Worm (Caenorhabditis elegans) whole organism, late embryonic: ENCODE measurements around the gene C50F4.4.
A peak's percentile ranks its signal among the peaks of the same experiment; 100 is the strongest.

Source experiments
- C08G9.2 ChIP-seq: sonication (generic microtip); optimal IDR thresholded peaks from 2 replicates; lab custom pipeline; 2016; ENCODE audit warnings: mild to moderate bottlenecking, missing genetic modification characterization, moderate library complexity, missing compliant biosample characterization
- C38D4.7 ChIP-seq: fragments of 200-800 bp; sonication (Bioruptor generic); optimal IDR thresholded peaks from 2 replicates; lab custom pipeline; 2018; ENCODE audit warnings: mild to moderate bottlenecking, missing genetic modification characterization, moderate library complexity, missing compliant biosample characterization
- F13H6.1 ChIP-seq: sonication (generic microtip); optimal IDR thresholded peaks from 2 replicates; lab custom pipeline; 2016; ENCODE audit warnings: missing genetic modification characterization, missing compliant biosample characterization
- K02D7.2 ChIP-seq: sonication (generic microtip); optimal IDR thresholded peaks from 2 replicates; lab custom pipeline; 2017; ENCODE audit warnings: mild to moderate bottlenecking, missing genetic modification characterization, missing compliant biosample characterization
- T23F11.4 ChIP-seq: fragments of 200-800 bp; sonication (Bioruptor generic); optimal IDR thresholded peaks from 2 replicates; lab custom pipeline; 2018; ENCODE audit warnings: mild to moderate bottlenecking, missing genetic modification characterization, missing compliant biosample characterization
- Y22D7AL.16 ChIP-seq: sonication (generic microtip); optimal IDR thresholded peaks from 2 replicates; lab custom pipeline; 2016; ENCODE audit warnings: missing genetic modification characterization, missing compliant biosample characterization
- ceh-18 ChIP-seq: sonication (generic microtip); optimal IDR thresholded peaks from 2 replicates; lab custom pipeline; 2016; ENCODE audit warnings: missing genetic modification characterization, missing compliant biosample characterization
- ceh-19 ChIP-seq: fragments of 200-800 bp; sonication (Bioruptor generic); optimal IDR thresholded peaks from 2 replicates; lab custom pipeline; 2018; ENCODE audit warnings: mild to moderate bottlenecking, missing genetic modification characterization, missing compliant biosample characterization
- ceh-2 ChIP-seq: sonication (generic microtip); optimal IDR thresholded peaks from 2 replicates; lab custom pipeline; 2016; ENCODE audit warnings: missing genotype, missing genetic modification characterization, missing compliant biosample characterization
- ceh-22 ChIP-seq: sonication (generic microtip); optimal IDR thresholded peaks from 2 replicates; lab custom pipeline; 2017; ENCODE audit warnings: missing biosample characterization, missing genetic modification characterization
- ceh-24 ChIP-seq: sonication (generic microtip); optimal IDR thresholded peaks from 2 replicates; lab custom pipeline; 2016; ENCODE audit warnings: mild to moderate bottlenecking, missing genetic modification characterization, missing compliant biosample characterization
- ceh-30 ChIP-seq: fragments of 150-350 bp; optimal IDR thresholded peaks from 2 replicates; lab custom pipeline; 2014; ENCODE audit warnings: missing biosample characterization, missing genetic modification characterization
- ceh-31 ChIP-seq: sonication (generic microtip); optimal IDR thresholded peaks from 2 replicates; lab custom pipeline; 2016; ENCODE audit warnings: missing genetic modification characterization, missing compliant biosample characterization
- ceh-34 ChIP-seq: sonication (generic microtip); optimal IDR thresholded peaks from 2 replicates; lab custom pipeline; 2016; ENCODE audit warnings: mild to moderate bottlenecking, missing genetic modification characterization, missing compliant biosample characterization
- ceh-48 ChIP-seq: sonication (generic microtip); optimal IDR thresholded peaks from 2 replicates; lab custom pipeline; 2016; ENCODE audit warnings: missing genetic modification characterization, inconsistent platforms, missing compliant biosample characterization
- ceh-6 ChIP-seq: fragments of 200-800 bp; sonication (Bioruptor generic); optimal IDR thresholded peaks from 2 replicates; lab custom pipeline; 2018; ENCODE audit warnings: mild to moderate bottlenecking, missing genetic modification characterization, missing compliant biosample characterization
- dve-1 ChIP-seq: sonication (generic microtip); optimal IDR thresholded peaks from 2 replicates; lab custom pipeline; 2017; ENCODE audit warnings: antibody characterized with exemption, mild to moderate bottlenecking, missing genetic modification characterization, missing compliant biosample characterization
- elt-2 ChIP-seq: sonication (generic microtip); optimal IDR thresholded peaks from 2 replicates; lab custom pipeline; 2016; ENCODE audit warnings: missing genetic modification reagents, missing genetic modification characterization, missing compliant biosample characterization
- eyg-1 ChIP-seq: sonication (generic microtip); optimal IDR thresholded peaks from 2 replicates; lab custom pipeline; 2016; ENCODE audit warnings: missing genotype, missing genetic modification characterization, missing compliant biosample characterization
- fax-1 ChIP-seq: sonication (generic microtip); optimal IDR thresholded peaks from 2 replicates; lab custom pipeline; 2016; ENCODE audit warnings: missing genotype, missing genetic modification characterization, missing compliant biosample characterization
- fkh-10 ChIP-seq: fragments of 150-350 bp; optimal IDR thresholded peaks from 2 replicates; lab custom pipeline; 2014; ENCODE audit warnings: missing biosample characterization, missing genetic modification reagents, missing genetic modification characterization
- fkh-6 ChIP-seq: sonication (generic microtip); optimal IDR thresholded peaks from 2 replicates; lab custom pipeline; 2016; ENCODE audit warnings: missing genetic modification characterization, missing compliant biosample characterization
- gmeb-2 ChIP-seq: sonication (generic microtip); optimal IDR thresholded peaks from 2 replicates; lab custom pipeline; 2016; ENCODE audit warnings: missing genetic modification characterization, inconsistent platforms, missing compliant biosample characterization
- hlh-13 ChIP-seq: fragments of 200-800 bp; sonication (Bioruptor generic); optimal IDR thresholded peaks from 2 replicates; lab custom pipeline; 2018; ENCODE audit warnings: mild to moderate bottlenecking, missing genetic modification characterization, missing compliant biosample characterization
- hlh-15 ChIP-seq: sonication (generic microtip); optimal IDR thresholded peaks from 2 replicates; lab custom pipeline; 2016; ENCODE audit warnings: missing genetic modification characterization, missing compliant biosample characterization
- hlh-6 ChIP-seq: sonication (generic microtip); optimal IDR thresholded peaks from 2 replicates; lab custom pipeline; 2016; ENCODE audit warnings: missing genotype, missing genetic modification characterization, missing compliant biosample characterization
- hlh-8 ChIP-seq: sonication (generic microtip); optimal IDR thresholded peaks from 2 replicates; lab custom pipeline; 2016; ENCODE audit warnings: missing genotype, missing genetic modification characterization, missing compliant biosample characterization
- lim-6 ChIP-seq: sonication (generic microtip); optimal IDR thresholded peaks from 2 replicates; lab custom pipeline; 2016; ENCODE audit warnings: missing genetic modification characterization, missing compliant biosample characterization
- lin-11 ChIP-seq: fragments of 200-800 bp; sonication (Bioruptor generic); optimal IDR thresholded peaks from 2 replicates; lab custom pipeline; 2018; ENCODE audit warnings: mild to moderate bottlenecking, missing genetic modification characterization, missing compliant biosample characterization
- mec-3 ChIP-seq: sonication (generic microtip); optimal IDR thresholded peaks from 2 replicates; lab custom pipeline; 2016; ENCODE audit warnings: borderline replicate concordance, missing genetic modification characterization, missing compliant biosample characterization
- nfya-1 ChIP-seq: sonication (generic microtip); optimal IDR thresholded peaks from 2 replicates; lab custom pipeline; 2017; ENCODE audit warnings: missing genetic modification characterization, mild to moderate bottlenecking, missing compliant biosample characterization, antibody characterized with exemption, moderate library complexity
- nhr-232 ChIP-seq: sonication (generic microtip); optimal IDR thresholded peaks from 2 replicates; lab custom pipeline; 2016; ENCODE audit warnings: missing genetic modification characterization, missing compliant biosample characterization
- npax-4 ChIP-seq: sonication (generic microtip); optimal IDR thresholded peaks from 2 replicates; lab custom pipeline; 2016; ENCODE audit warnings: missing genetic modification characterization, missing compliant biosample characterization
- odd-2 ChIP-seq: sonication (generic microtip); optimal IDR thresholded peaks from 2 replicates; lab custom pipeline; 2017; ENCODE audit warnings: antibody characterized with exemption, mild to moderate bottlenecking, missing genetic modification characterization, missing compliant biosample characterization
- pag-3 ChIP-seq: sonication (generic microtip); optimal IDR thresholded peaks from 2 replicates; lab custom pipeline; 2016; ENCODE audit warnings: missing compliant biosample characterization, missing genetic modification characterization, borderline replicate concordance
- pha-2 ChIP-seq: sonication (generic microtip); optimal IDR thresholded peaks from 2 replicates; lab custom pipeline; 2017; ENCODE audit warnings: mild to moderate bottlenecking, missing genetic modification characterization, missing compliant biosample characterization
- pros-1 ChIP-seq: fragments of 150-350 bp; optimal IDR thresholded peaks from 2 replicates; lab custom pipeline; 2014; ENCODE audit warnings: missing biosample characterization, missing genetic modification reagents, missing genetic modification characterization
- rnt-1 ChIP-seq: sonication (generic microtip); optimal IDR thresholded peaks from 2 replicates; lab custom pipeline; 2016; ENCODE audit warnings: missing genetic modification characterization, missing compliant biosample characterization
- sox-2 ChIP-seq: fragments of 200-800 bp; sonication (Bioruptor generic); IDR thresholded peaks from 2 replicates; pipeline ENCODE4 v1.3.6; 2022; ENCODE audit warnings: missing genetic modification reagents, missing genetic modification characterization, missing compliant biosample characterization
- sox-4 ChIP-seq: sonication (generic microtip); optimal IDR thresholded peaks from 2 replicates; lab custom pipeline; 2017; ENCODE audit warnings: mild to moderate bottlenecking, missing genetic modification characterization, inconsistent platforms, missing compliant biosample characterization
- syd-9 ChIP-seq: sonication (generic microtip); optimal IDR thresholded peaks from 2 replicates; lab custom pipeline; 2016; ENCODE audit warnings: mild to moderate bottlenecking, missing genetic modification characterization, moderate library complexity, missing compliant biosample characterization
- tbx-2 ChIP-seq: sonication (generic microtip); optimal IDR thresholded peaks from 2 replicates; lab custom pipeline; 2016; ENCODE audit warnings: missing genetic modification characterization, missing compliant biosample characterization
- ttx-3 ChIP-seq: sonication (generic microtip); optimal IDR thresholded peaks from 2 replicates; lab custom pipeline; 2016; ENCODE audit warnings: missing genetic modification reagents, missing genetic modification characterization, missing compliant biosample characterization
- unc-42 ChIP-seq: sonication (generic microtip); optimal IDR thresholded peaks from 2 replicates; lab custom pipeline; 2016; ENCODE audit warnings: missing genotype, missing genetic modification characterization, missing compliant biosample characterization
- unc-86 ChIP-seq: sonication (generic microtip); optimal IDR thresholded peaks from 2 replicates; lab custom pipeline; 2016; ENCODE audit warnings: missing genetic modification characterization, missing compliant biosample characterization
- zip-5 ChIP-seq: sonication (generic microtip); optimal IDR thresholded peaks from 2 replicates; lab custom pipeline; 2016; ENCODE audit warnings: missing genetic modification characterization, missing compliant biosample characterization
- ztf-16 ChIP-seq: sonication (generic microtip); optimal IDR thresholded peaks from 2 replicates; lab custom pipeline; 2017; ENCODE audit warnings: missing genetic modification characterization, missing compliant biosample characterization

C50F4.4 gene

DNA sequence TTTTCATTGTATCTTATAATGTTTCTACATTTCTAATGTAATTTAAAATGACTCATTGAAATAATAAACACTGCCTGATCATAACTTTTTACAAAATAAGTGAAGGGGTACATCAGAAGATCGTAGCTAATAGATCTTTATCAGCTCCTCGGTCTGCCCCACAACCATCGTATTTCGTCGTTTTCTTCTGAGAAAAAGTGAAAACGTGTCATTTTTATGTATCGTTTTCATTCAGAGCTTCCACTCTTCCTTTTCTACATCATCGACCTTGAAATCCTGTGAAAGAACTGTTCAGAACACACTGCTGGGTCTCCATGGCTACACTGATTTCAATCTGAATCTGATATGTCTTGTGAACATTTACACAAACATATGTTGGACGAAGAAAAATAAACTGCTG lies 37.3 kb upstream of the C50F4.4 start:
- TF ChIP-seq fkh-6 (tag; lab: Kevin White, UChicago) = no peak
- no peak for TF ChIP-seq pag-3
- TF ChIP-seq elt-2 (tag; lab: Kevin White, UChicago) = no peak
- TF ChIP-seq F13H6.1 (tag; lab: Kevin White, UChicago) = no peak
- TF ChIP-seq dve-1 = no peak
- no peak for TF ChIP-seq mec-3
- TF ChIP-seq fax-1 (tag; lab: Kevin White, UChicago) = no peak
- TF ChIP-seq T23F11.4 (GFP tag; lab: Kevin White, UChicago) = no peak
- TF ChIP-seq sox-4 (tag; lab: Kevin White, UChicago) = no peak
- no peak for TF ChIP-seq hlh-8

DNA sequence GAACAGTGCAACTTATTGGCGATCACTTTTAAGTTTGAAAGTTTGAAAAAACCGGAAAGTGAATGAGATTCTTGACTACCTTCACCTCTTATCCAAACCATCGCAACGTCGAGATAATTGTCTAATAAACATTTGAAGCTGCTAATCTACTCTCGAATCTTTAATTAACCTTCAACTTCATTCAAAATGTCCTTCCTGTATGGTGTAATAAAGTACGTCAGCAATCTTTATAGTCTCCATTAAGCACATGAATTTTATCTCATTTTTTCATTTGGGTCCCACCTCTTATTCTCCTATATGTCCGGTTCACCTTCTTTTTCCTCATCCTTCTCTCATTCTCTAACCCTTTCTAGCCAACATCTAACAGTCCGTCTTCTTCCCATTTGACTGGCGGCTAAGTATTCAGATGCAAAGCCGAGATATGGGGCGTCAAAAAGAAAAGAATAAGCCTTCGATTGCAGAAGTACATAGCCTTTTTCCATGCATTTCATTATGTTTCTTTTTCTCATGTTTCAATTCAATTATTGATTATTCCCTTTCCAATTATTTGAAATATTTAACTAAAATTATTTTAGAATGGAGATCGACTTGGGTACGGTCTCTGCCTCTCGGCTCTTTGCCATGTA lies 35.6 kb upstream of the C50F4.4 start, which contains the start of gene swt-5:
Gene swt-5, plus strand, starts transcription at position 576 of the 626 bp plus-strand sequence.
- TF ChIP-seq nhr-232 (no peak), lim-6 (tag; lab: Kevin White, UChicago) (no peak), ceh-19 (GFP tag; lab: Kevin White, UChicago) (no peak), hlh-8 (no peak)

ce11 chrV:9503152-9503817 lies 33.3 kb upstream of the C50F4.4 start:
- peak; percentile 85 for TF ChIP-seq K02D7.2 (tag; lab: Kevin White, UChicago)
- peak; percentile 72 for TF ChIP-seq fax-1 (tag; lab: Kevin White, UChicago)
- peak; percentile 77 for TF ChIP-seq ceh-2
- peak; percentile 84 for TF ChIP-seq sox-2 (GFP tag; lab: Robert Waterston, UW)
- TF ChIP-seq syd-9 (tag; lab: Kevin White, UChicago) = peak; percentile 88
- TF ChIP-seq hlh-15 = peak; percentile 65
- peak; percentile 76 for TF ChIP-seq Y22D7AL.16 (tag; lab: Kevin White, UChicago)
- peak; percentile 80 for TF ChIP-seq tbx-2
- peak; percentile 88 for TF ChIP-seq unc-86 (tag; lab: Kevin White, UChicago)
- TF ChIP-seq C08G9.2 (tag; lab: Kevin White, UChicago) = peak; percentile 77
- TF ChIP-seq ceh-18 (tag; lab: Kevin White, UChicago) = peak; percentile 74
- peak; percentile 87 for TF ChIP-seq ttx-3 (tag; lab: Kevin White, UChicago)
- peak; percentile 15 for TF ChIP-seq pros-1
- peak; percentile 39 for TF ChIP-seq odd-2 (tag; lab: Kevin White, UChicago)
- TF ChIP-seq ceh-24 (tag; lab: Kevin White, UChicago) = peak; percentile 62
- peak; percentile 83 for TF ChIP-seq C38D4.7 (GFP tag; lab: Kevin White, UChicago)
- peak; percentile 88 for TF ChIP-seq eyg-1 (tag; lab: Kevin White, UChicago)
- peak; percentile 79 for TF ChIP-seq ceh-31
- peak; percentile 92 for TF ChIP-seq ceh-34 (tag; lab: Kevin White, UChicago)
- TF ChIP-seq ceh-30 (tag; lab: Kevin White, UChicago) = no peak
- TF ChIP-seq hlh-13 (GFP tag; lab: Kevin White, UChicago) = peak; percentile 90
- peak; percentile 92 for TF ChIP-seq gmeb-2 (tag; lab: Kevin White, UChicago)
- peak; percentile 90 for TF ChIP-seq fkh-6 (tag; lab: Kevin White, UChicago)
- TF ChIP-seq ztf-16 (tag; lab: Kevin White, UChicago) = peak; percentile 87
- TF ChIP-seq nfya-1 (tag; lab: Kevin White, UChicago) = peak; percentile 59
- TF ChIP-seq npax-4 (tag; lab: Kevin White, UChicago) = peak; percentile 76
- TF ChIP-seq hlh-6 (tag; lab: Kevin White, UChicago) = peak; percentile 94
- peak; percentile 93 for TF ChIP-seq ceh-6 (GFP tag; lab: Kevin White, UChicago)
- TF ChIP-seq unc-42 (tag; lab: Kevin White, UChicago) = peak; percentile 84
- TF ChIP-seq sox-4 (tag; lab: Kevin White, UChicago) = peak; percentile 78
- peak; percentile 47 for TF ChIP-seq zip-5
- TF ChIP-seq pha-2 (tag; lab: Kevin White, UChicago) = peak; percentile 92
- peak; percentile 81 for TF ChIP-seq lin-11 (tag; lab: Kevin White, UChicago)
- peak; percentile 59 for TF ChIP-seq hlh-8
- peak; percentile 66 for TF ChIP-seq rnt-1
- TF ChIP-seq ceh-48 = peak; percentile 78
- TF ChIP-seq fkh-10 = peak; percentile 62
- TF ChIP-seq ceh-22 (tag; lab: Kevin White, UChicago) = no peak
- no peak for TF ChIP-seq lim-6 (tag; lab: Kevin White, UChicago)
